Worm (Caenorhabditis elegans): ENCODE measurements around the gene acs-10.
"Not testable (repeated sequence)": the region's sequence is repeated elsewhere in the genome, so short reads cannot be mapped to it uniquely, and the experiment has no call there.

The acs-10 gene

DNA sequence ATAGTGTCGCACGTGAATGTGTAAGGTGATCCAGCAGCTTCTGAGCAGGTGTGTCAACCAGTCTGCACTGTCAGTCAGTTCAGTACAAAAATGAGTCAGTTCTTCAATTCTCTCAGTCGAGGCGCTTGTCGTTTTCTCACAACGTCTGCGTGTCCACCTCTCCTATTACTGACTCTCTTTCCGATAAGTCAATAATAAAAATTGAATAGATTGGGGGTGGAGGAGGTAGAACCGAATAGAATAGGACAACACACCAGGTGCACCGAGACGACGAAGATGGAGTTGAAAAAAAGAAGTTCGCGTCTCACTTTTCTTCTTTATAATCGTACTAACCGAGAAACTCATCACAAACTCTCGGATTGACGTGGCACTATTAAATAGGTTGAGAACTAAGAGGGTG, 18.5 kb upstream of the acs-10 start:
- TF ChIP-seq flt-1 (GFP tag; IDR thresholded peaks at IDR 0.05) (no peak), med-1 (GFP tag; optimal IDR thresholded peaks at IDR 0.05; ENCODE audit: insufficient read depth) (no peak), cog-1 (tag; optimal IDR thresholded peaks at IDR 0.05) (no peak), ztf-29 (GFP tag; IDR thresholded peaks at IDR 0.05) (no peak), tab-1 (GFP tag; IDR thresholded peaks at IDR 0.05) (no peak), ref-1 (GFP tag; conservative IDR thresholded peaks at IDR 0.05) (no peak), klf-2 (GFP tag; conservative IDR thresholded peaks at IDR 0.05) (no peak), ztf-23 (GFP tag; IDR thresholded peaks at IDR 0.05) (no peak), T22C8.4 (GFP tag; IDR thresholded peaks at IDR 0.05) (no peak)

DNA sequence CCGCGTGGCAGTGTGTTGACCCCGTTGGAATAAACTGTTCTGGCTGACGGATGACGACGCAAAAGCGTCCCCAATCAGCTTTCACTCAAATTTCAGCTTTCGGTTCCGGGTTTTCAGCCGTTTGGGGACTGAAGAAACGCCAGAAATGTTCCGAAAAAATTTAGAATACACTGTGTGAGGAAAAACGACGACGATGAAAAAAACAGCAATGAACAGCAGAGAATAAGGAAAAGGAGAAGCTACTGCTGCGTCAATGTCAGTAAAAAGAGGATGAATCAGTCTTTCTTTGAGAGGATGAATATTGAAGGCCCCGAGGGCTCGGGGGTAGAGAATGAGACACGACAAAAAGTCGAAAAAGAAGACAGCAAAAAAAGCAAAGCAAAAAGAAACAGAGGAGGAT, 17.4 kb upstream of the acs-10 start:
- no peak for TF ChIP-seq klf-2 (GFP tag; conservative IDR thresholded peaks at IDR 0.05)
- TF ChIP-seq ztf-29 (GFP tag; IDR thresholded peaks at IDR 0.05): no peak
- TF ChIP-seq cog-1 (tag; optimal IDR thresholded peaks at IDR 0.05): no peak
- no peak for TF ChIP-seq ref-1 (GFP tag; conservative IDR thresholded peaks at IDR 0.05)
- no peak for TF ChIP-seq tab-1 (GFP tag; IDR thresholded peaks at IDR 0.05)
- TF ChIP-seq med-1 (GFP tag; optimal IDR thresholded peaks at IDR 0.05; ENCODE audit: insufficient read depth): no peak
- TF ChIP-seq T22C8.4 (GFP tag; IDR thresholded peaks at IDR 0.05): no peak
- TF ChIP-seq ztf-23 (GFP tag; IDR thresholded peaks at IDR 0.05): no peak
- TF ChIP-seq flt-1 (GFP tag; IDR thresholded peaks at IDR 0.05): no peak

DNA sequence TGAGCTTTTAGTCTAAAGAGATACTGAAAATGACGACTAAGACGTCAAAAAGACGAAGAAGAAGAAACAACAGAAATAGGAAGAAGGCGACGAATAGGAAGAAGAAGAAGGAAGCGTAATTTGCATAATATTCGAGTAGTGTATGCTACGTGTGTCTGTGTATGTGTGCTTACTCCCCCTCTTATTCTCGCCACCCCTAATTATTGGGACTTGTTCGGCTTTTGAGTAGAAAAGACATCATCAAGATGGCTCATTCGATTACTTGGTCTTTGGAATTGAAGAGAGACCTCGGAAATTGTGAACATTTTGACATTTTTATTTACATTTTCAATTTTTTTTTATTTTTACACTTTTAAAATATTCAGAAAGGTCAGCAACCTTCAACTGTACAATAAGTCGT, 16.1 kb upstream of the acs-10 start:
- TF ChIP-seq ztf-23 (GFP tag; IDR thresholded peaks at IDR 0.05): no peak
- TF ChIP-seq med-1 (GFP tag; optimal IDR thresholded peaks at IDR 0.05; ENCODE audit: insufficient read depth): no peak
- TF ChIP-seq klf-2 (GFP tag; conservative IDR thresholded peaks at IDR 0.05): no peak
- no peak for TF ChIP-seq tab-1 (GFP tag; IDR thresholded peaks at IDR 0.05)
- TF ChIP-seq flt-1 (GFP tag; IDR thresholded peaks at IDR 0.05): no peak
- TF ChIP-seq cog-1 (tag; optimal IDR thresholded peaks at IDR 0.05): no peak
- no peak for TF ChIP-seq T22C8.4 (GFP tag; IDR thresholded peaks at IDR 0.05)
- TF ChIP-seq ref-1 (GFP tag; conservative IDR thresholded peaks at IDR 0.05): no peak
- TF ChIP-seq ztf-29 (GFP tag; IDR thresholded peaks at IDR 0.05): no peak

DNA sequence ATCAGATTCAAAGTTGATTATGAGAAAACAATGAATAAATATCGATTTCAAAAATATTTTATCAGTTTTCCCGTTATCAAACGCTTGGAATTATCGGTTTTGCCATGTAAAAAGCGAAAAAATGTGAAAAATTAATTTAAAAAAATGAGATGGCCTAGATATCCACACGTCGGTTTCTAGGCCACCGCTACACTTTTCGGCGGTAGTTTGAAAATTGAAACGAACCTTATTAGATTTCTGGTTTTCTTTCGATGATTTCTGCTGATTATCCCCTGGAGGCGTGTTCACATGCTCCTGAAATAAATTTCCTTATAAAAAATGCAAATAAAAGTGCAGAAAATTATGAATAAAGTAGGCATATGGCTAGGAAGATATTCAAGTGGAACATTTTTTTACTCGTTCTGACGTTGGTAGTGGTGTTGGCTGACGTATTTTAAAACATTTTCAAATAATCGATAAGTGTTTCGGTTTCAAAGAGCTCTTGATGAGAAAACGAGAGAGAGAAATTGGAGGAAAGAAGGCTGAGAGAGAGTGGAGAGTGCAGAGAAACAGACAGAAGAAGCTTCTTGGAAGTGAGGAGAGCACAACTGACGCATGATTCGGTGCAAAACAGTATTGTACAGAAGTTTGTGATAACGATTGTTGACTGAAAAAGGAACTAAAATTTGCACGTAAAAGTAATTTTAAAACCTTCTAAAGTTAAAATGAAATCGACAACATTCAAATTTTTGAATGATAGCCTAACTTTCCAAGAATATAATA, 13.1 kb upstream of the acs-10 start:
- TF ChIP-seq tab-1 (GFP tag; IDR thresholded peaks at IDR 0.05) (no peak), klf-2 (GFP tag; conservative IDR thresholded peaks at IDR 0.05) (no peak), ztf-23 (GFP tag; IDR thresholded peaks at IDR 0.05) (no peak)

DNA sequence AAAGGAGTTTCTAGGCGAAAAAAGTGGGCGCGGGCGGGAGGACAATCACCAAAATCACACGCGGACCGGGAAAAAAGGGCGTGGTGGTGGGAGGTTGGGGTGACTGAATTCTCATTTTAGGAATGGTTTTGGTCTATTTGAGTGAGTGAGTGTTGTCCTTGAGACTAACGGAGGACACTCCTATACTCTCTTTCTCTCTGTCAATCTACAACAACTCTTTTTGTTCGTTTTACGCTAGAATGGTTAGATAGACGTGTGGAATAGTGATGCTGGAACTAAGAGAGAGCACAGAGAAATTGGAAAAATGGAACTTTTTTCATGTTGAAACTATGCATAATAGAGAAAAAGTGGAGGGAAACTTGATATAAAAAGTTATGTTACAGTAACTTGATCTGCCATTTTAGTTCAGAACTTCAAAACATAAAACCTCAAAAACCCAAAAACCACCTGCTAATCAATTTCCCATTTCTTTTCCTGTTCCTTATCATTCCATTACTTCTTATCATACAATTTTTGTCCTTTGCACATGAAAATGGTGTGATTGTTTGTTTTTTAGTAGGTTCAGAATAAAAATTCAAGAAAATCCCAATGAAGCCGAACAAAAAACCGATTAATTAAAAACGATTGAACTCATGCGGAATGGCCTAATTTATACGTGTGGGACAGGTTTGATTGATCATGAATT, 11.4 kb upstream of the acs-10 start:
- TF ChIP-seq med-1 (GFP tag; optimal IDR thresholded peaks at IDR 0.05; ENCODE audit: insufficient read depth) (no peak), T22C8.4 (GFP tag; IDR thresholded peaks at IDR 0.05) (no peak), ztf-29 (GFP tag; IDR thresholded peaks at IDR 0.05) (no peak), klf-2 (GFP tag; conservative IDR thresholded peaks at IDR 0.05) (no peak), cog-1 (tag; optimal IDR thresholded peaks at IDR 0.05) (no peak), flt-1 (GFP tag; IDR thresholded peaks at IDR 0.05) (no peak), ref-1 (GFP tag; conservative IDR thresholded peaks at IDR 0.05) (no peak), tab-1 (GFP tag; IDR thresholded peaks at IDR 0.05) (no peak), ztf-23 (GFP tag; IDR thresholded peaks at IDR 0.05) (no peak)

DNA sequence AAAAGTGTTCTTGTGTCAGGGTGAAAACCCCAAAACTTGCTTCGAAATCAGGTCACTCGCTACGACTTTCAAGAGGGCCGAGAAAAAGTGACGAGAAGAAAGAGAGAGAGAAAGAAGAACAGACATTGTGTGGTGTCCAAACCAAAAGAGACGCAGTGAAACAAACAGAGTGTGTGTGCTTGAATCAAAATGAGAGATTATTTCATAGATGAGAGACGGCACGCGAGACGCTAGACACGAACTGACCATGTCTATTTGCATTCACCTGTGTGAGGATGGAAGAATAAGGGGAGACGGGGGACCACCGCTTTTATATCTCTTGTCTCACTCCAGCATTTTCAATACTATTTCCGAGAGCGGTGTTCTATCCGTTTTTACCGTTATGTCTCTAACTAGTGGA, 10.1 kb upstream of the acs-10 start:
- no peak for TF ChIP-seq tab-1 (GFP tag; IDR thresholded peaks at IDR 0.05)
- TF ChIP-seq T22C8.4 (GFP tag; IDR thresholded peaks at IDR 0.05): no peak
- TF ChIP-seq flt-1 (GFP tag; IDR thresholded peaks at IDR 0.05): 0 out of 2 replicates have a peak, but pooled peaks have one; percentile 6
- TF ChIP-seq ztf-23 (GFP tag; IDR thresholded peaks at IDR 0.05): no peak
- TF ChIP-seq ztf-29 (GFP tag; IDR thresholded peaks at IDR 0.05): no peak
- TF ChIP-seq cog-1 (tag; optimal IDR thresholded peaks at IDR 0.05): peak; percentile 40
- TF ChIP-seq ref-1 (GFP tag; conservative IDR thresholded peaks at IDR 0.05): no peak
- no peak for TF ChIP-seq med-1 (GFP tag; optimal IDR thresholded peaks at IDR 0.05; ENCODE audit: insufficient read depth)
- TF ChIP-seq klf-2 (GFP tag; conservative IDR thresholded peaks at IDR 0.05): no peak

DNA sequence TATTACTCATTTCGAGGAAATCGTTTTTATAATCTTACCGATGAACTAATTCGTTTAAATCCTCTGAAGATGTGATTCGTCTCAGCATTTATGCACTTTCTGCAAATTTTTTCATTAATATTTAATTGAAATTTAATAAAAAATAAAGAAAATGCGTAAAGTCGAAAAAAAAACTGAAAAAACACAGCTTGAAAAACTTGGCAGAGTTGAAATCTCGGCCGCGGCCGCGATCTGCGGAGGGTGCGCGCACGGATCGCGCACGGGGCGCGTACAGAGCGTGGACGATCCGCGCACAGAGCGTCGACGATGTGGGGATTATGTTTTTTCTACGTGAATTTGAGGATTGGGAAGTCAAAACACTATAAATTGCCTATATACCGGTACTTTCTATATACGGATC, 8.5 kb upstream of the acs-10 start, which contains the start of gene AH10.4:
AH10.4 (minus strand) TSS at position 101 of the 400 bp plus-strand sequence.
- not testable (repeated sequence) for TF ChIP-seq med-1 (GFP tag; optimal IDR thresholded peaks at IDR 0.05; ENCODE audit: insufficient read depth); T22C8.4 (GFP tag; IDR thresholded peaks at IDR 0.05); tab-1 (GFP tag; IDR thresholded peaks at IDR 0.05)

DNA sequence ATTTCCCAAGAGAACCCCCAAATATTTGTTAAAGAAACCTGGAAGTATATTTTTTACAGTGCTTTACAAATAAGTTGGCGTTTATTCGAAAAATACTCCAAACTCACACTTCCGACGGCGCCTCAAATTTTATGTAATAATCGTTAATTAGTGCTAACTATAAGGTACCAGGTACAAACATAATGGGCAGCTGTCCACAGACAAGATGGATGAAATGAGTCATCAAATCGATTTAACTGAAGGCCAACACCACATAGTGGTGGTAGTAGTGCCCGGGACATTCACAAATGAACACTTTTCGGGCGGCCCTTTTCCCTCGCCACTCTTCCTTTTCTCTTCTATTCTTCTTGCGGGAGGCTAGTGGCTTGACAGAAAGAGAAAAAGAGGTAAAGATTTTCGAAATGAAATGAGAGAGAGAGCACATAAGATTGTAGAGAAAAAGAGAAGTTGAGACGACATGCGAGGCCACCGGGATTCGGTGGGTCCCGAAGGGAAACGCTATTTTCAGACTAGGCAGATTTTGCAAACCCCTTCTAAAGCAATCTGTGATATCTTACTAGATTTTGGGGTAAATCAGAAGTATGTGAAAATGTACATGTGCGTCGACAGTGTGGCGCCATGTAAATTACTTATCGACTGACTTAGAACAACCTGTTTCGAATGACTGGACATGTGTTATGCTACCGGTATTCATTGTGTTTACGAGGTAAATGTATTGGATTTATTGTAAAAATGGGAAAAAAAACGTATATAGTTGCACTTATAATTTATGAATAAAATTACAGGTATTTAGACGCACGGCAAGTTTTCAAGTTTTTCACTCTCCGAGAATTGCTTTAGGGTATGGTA, 6.8 kb upstream of the acs-10 start:
- TF ChIP-seq cog-1 (tag; optimal IDR thresholded peaks at IDR 0.05): peak; percentile 4
- TF ChIP-seq med-1 (GFP tag; optimal IDR thresholded peaks at IDR 0.05; ENCODE audit: insufficient read depth): no peak

DNA sequence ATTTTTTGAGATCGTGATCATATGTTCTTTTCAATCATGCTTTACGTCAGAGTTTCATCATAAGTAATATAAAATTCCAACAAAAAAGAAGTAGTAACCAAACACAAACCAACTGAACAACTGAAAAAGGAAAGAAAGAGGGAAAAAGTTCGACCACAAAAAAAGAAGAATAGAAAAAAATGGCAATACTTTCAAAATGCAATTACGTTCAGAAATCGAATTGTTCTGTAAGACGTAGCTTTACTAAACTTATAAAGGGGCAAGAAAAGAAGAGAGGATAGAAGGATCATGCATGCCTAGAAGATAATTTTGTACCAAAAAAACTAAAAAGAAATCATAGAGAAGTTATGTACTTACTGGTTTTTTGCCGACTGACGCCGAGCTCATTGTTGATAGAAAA, 5.6 kb upstream of the acs-10 start:
- no peak for TF ChIP-seq flt-1 (GFP tag; IDR thresholded peaks at IDR 0.05)
- no peak for TF ChIP-seq ztf-23 (GFP tag; IDR thresholded peaks at IDR 0.05)
- no peak for TF ChIP-seq ztf-29 (GFP tag; IDR thresholded peaks at IDR 0.05)
- TF ChIP-seq ref-1 (GFP tag; conservative IDR thresholded peaks at IDR 0.05): no peak
- no peak for TF ChIP-seq tab-1 (GFP tag; IDR thresholded peaks at IDR 0.05)
- TF ChIP-seq cog-1 (tag; optimal IDR thresholded peaks at IDR 0.05): no peak
